Worm (Caenorhabditis elegans) whole organism, early embryonic: ENCODE results near the gene Y49E10.4.

Source experiments
- B0310.2 ChIP-seq: sonication (generic microtip); optimal IDR thresholded peaks from 2 replicates; lab custom pipeline; 2016; ENCODE audit warnings: mild to moderate bottlenecking, missing genetic modification characterization, missing compliant biosample characterization
- F13C5.2 ChIP-seq: sonication (generic microtip); optimal IDR thresholded peaks from 2 replicates; lab custom pipeline; 2017; ENCODE audit warnings: mild to moderate bottlenecking, missing genetic modification characterization, inconsistent platforms, missing compliant biosample characterization
- aly-1 ChIP-seq: sonication (generic microtip); optimal IDR thresholded peaks from 2 replicates; lab custom pipeline; 2016; ENCODE audit warnings: missing genetic modification characterization, missing compliant biosample characterization
- ama-1 ChIP-seq: fragments of 150-350 bp; optimal IDR thresholded peaks from 2 replicates; lab custom pipeline; 2014
- ceh-13 ChIP-seq: fragments of 200-800 bp; sonication (Bioruptor generic); optimal IDR thresholded peaks from 2 replicates; lab custom pipeline; 2018; ENCODE audit warnings: mild to moderate bottlenecking, missing genetic modification characterization, missing compliant biosample characterization
- ceh-36 ChIP-seq: sonication (generic microtip); optimal IDR thresholded peaks from 2 replicates; lab custom pipeline; 2016; ENCODE audit warnings: missing genetic modification characterization, inconsistent platforms, missing compliant biosample characterization
- ets-7 ChIP-seq: sonication (generic microtip); optimal IDR thresholded peaks from 2 replicates; lab custom pipeline; 2016; ENCODE audit warnings: missing genotype, missing genetic modification characterization, missing compliant biosample characterization
- flt-1 ChIP-seq: fragments of 200-800 bp; sonication (Bioruptor generic); IDR thresholded peaks from 2 replicates; pipeline ENCODE4 v1.3.6; 2022; ENCODE audit warnings: missing genetic modification characterization, missing compliant biosample characterization
- hmbx-1 ChIP-seq: sonication (generic microtip); optimal IDR thresholded peaks from 2 replicates; lab custom pipeline; 2016; ENCODE audit warnings: mild to moderate bottlenecking, missing genetic modification characterization, missing compliant biosample characterization
- hmg-4 ChIP-seq: fragments of 200-800 bp; sonication (Bioruptor generic); optimal IDR thresholded peaks from 2 replicates; lab custom pipeline; 2018; ENCODE audit warnings: mild to moderate bottlenecking, missing genetic modification characterization, missing compliant biosample characterization
- hnd-1 ChIP-seq: sonication (generic microtip); optimal IDR thresholded peaks from 2 replicates; lab custom pipeline; 2016; ENCODE audit warnings: missing genetic modification characterization, missing compliant biosample characterization
- pes-1 ChIP-seq: fragments of 200-800 bp; sonication (Bioruptor generic); IDR thresholded peaks from 2 replicates; pipeline ENCODE4 v1.3.6; 2022; ENCODE audit warnings: missing genetic modification reagents, missing genetic modification characterization, missing compliant biosample characterization
- scrt-1 ChIP-seq: fragments of 200-800 bp; sonication (Bioruptor generic); IDR thresholded peaks from 2 replicates; pipeline ENCODE4 v1.3.6; 2022; ENCODE audit warnings: missing genetic modification characterization, missing compliant biosample characterization
- sea-1 ChIP-seq: fragments of 200-800 bp; sonication (Bioruptor generic); conservative IDR thresholded peaks from 2 replicates; pipeline ENCODE4 v1.3.6; 2022; ENCODE audit warnings: missing genetic modification characterization, missing compliant biosample characterization
- tbx-11 ChIP-seq: fragments of 200-800 bp; sonication (Bioruptor generic); IDR thresholded peaks from 2 replicates; pipeline ENCODE4 v1.3.6; 2022; ENCODE audit warnings: missing genetic modification characterization, missing compliant biosample characterization
- tbx-37 ChIP-seq: fragments of 200-800 bp; sonication (Bioruptor generic); conservative IDR thresholded peaks from 2 replicates; pipeline ENCODE4 v1.3.6; 2022; ENCODE audit warnings: missing genetic modification reagents, missing genetic modification characterization, missing compliant biosample characterization
- tra-4 ChIP-seq: sonication (generic microtip); optimal IDR thresholded peaks from 2 replicates; lab custom pipeline; 2017; ENCODE audit warnings: missing genetic modification characterization, missing compliant biosample characterization

Gene Y49E10.4

ce11 chrIII:12425846-12426405 lies 42.3 kb upstream of the Y49E10.4 start:
- TF ChIP-seq tra-4 (tag; lab: Kevin White, UChicago) (no peak), flt-1 (no peak), ama-1 (no peak), scrt-1 (GFP tag; lab: Robert Waterston, UW) (no peak), pes-1 (GFP tag; lab: Robert Waterston, UW) (no peak), tbx-11 (GFP tag; lab: Robert Waterston, UW) (no peak), B0310.2 (tag; lab: Kevin White, UChicago) (no peak), ceh-36 (tag; lab: Kevin White, UChicago) (no peak), aly-1 (tag; lab: Kevin White, UChicago) (no peak), hmg-4 (GFP tag; lab: Kevin White, UChicago) (no peak), sea-1 (GFP tag; lab: Robert Waterston, UW) (no peak), tbx-37 (GFP tag; lab: Robert Waterston, UW) (no peak), hnd-1 (tag; lab: Kevin White, UChicago) (no peak), hmbx-1 (tag; lab: Kevin White, UChicago) (no peak), F13C5.2 (no peak), ceh-13 (GFP tag; lab: Kevin White, UChicago) (no peak), ets-7 (tag; lab: Kevin White, UChicago) (no peak)

ce11 chrIII:12424663-12425062 lies 41.1 kb upstream of the Y49E10.4 start:
- TF ChIP-seq pes-1 (GFP tag; lab: Robert Waterston, UW): no peak
- no peak for TF ChIP-seq tra-4 (tag; lab: Kevin White, UChicago)
- TF ChIP-seq flt-1: no peak
- TF ChIP-seq ets-7 (tag; lab: Kevin White, UChicago): no peak
- no peak for TF ChIP-seq tbx-37 (GFP tag; lab: Robert Waterston, UW)
- no peak for TF ChIP-seq hnd-1 (tag; lab: Kevin White, UChicago)
- TF ChIP-seq hmg-4 (GFP tag; lab: Kevin White, UChicago): no peak
- TF ChIP-seq scrt-1 (GFP tag; lab: Robert Waterston, UW): no peak
- no peak for TF ChIP-seq tbx-11 (GFP tag; lab: Robert Waterston, UW)
- no peak for TF ChIP-seq hmbx-1 (tag; lab: Kevin White, UChicago)
- TF ChIP-seq aly-1 (tag; lab: Kevin White, UChicago): no peak
- TF ChIP-seq ceh-13 (GFP tag; lab: Kevin White, UChicago): no peak

DNA sequence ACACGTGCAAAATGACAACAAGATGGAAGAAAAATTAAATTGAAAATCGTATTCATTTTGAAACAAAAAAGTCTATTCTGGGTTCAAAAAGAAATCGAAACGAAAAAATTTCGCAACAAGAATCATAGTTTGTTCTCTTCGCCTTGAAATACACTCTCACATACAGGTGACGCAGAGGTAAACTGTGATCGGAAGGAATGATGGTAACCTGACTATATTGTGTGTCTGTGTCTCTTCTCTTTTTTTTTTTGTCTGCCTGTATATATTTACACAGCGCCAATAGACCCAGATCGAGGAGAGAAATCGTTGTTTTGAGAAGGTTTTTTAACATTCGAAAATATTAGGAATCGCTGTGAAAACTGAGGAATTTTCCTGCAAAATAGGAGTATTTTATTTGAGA lies 40.5 kb upstream of the Y49E10.4 start:
- no peak for TF ChIP-seq sea-1 (GFP tag; lab: Robert Waterston, UW)
- no peak for TF ChIP-seq ceh-36 (tag; lab: Kevin White, UChicago)
- no peak for TF ChIP-seq tra-4 (tag; lab: Kevin White, UChicago)
- no peak for TF ChIP-seq ama-1

DNA sequence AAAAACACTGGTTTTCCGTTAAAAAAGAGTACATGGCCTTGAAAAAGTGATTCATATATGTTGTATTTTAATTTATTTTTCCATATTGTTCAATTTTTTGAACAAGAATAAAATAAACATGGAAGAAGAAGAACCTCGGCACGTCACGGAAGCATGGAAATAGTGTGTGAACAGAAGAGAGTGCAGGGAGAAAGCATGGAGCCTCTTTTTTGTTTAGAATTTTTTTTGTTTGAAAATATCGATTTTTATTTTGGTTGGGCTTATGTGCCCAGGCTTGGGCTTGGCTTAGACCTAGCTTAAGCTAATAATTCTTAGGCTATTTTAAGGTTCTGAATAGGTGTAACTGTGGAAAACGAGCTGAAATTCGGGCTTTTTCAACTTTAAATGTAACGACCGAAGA lies 38.1 kb upstream of the Y49E10.4 start, which contains the start of gene tat-1:
Gene tat-1, minus strand, starts transcription at position 11 of the 400 bp plus-strand sequence.
- TF ChIP-seq tbx-11 (GFP tag; lab: Robert Waterston, UW): no peak
- TF ChIP-seq aly-1 (tag; lab: Kevin White, UChicago): no peak
- no peak for TF ChIP-seq hmbx-1 (tag; lab: Kevin White, UChicago)
- no peak for TF ChIP-seq ceh-13 (GFP tag; lab: Kevin White, UChicago)
- TF ChIP-seq hnd-1 (tag; lab: Kevin White, UChicago): no peak
- TF ChIP-seq ama-1: no peak
- no peak for TF ChIP-seq flt-1
- no peak for TF ChIP-seq sea-1 (GFP tag; lab: Robert Waterston, UW)
- TF ChIP-seq F13C5.2: no peak
- TF ChIP-seq scrt-1 (GFP tag; lab: Robert Waterston, UW): no peak
- TF ChIP-seq tbx-37 (GFP tag; lab: Robert Waterston, UW): no peak
- TF ChIP-seq tra-4 (tag; lab: Kevin White, UChicago): no peak

ce11 chrIII:12420256-12420655 lies 36.6 kb upstream of the Y49E10.4 start:
- TF ChIP-seq ets-7 (tag; lab: Kevin White, UChicago) (no peak), sea-1 (GFP tag; lab: Robert Waterston, UW) (no peak), ama-1 (no peak), F13C5.2 (no peak), tbx-11 (GFP tag; lab: Robert Waterston, UW) (no peak), scrt-1 (GFP tag; lab: Robert Waterston, UW) (no peak), tra-4 (tag; lab: Kevin White, UChicago) (no peak), flt-1 (no peak), hmg-4 (GFP tag; lab: Kevin White, UChicago) (no peak), hnd-1 (tag; lab: Kevin White, UChicago) (no peak), hmbx-1 (tag; lab: Kevin White, UChicago) (no peak), B0310.2 (tag; lab: Kevin White, UChicago) (no peak), ceh-13 (GFP tag; lab: Kevin White, UChicago) (no peak), aly-1 (tag; lab: Kevin White, UChicago) (no peak), pes-1 (GFP tag; lab: Robert Waterston, UW) (no peak), ceh-36 (tag; lab: Kevin White, UChicago) (no peak), tbx-37 (GFP tag; lab: Robert Waterston, UW) (no peak)

DNA sequence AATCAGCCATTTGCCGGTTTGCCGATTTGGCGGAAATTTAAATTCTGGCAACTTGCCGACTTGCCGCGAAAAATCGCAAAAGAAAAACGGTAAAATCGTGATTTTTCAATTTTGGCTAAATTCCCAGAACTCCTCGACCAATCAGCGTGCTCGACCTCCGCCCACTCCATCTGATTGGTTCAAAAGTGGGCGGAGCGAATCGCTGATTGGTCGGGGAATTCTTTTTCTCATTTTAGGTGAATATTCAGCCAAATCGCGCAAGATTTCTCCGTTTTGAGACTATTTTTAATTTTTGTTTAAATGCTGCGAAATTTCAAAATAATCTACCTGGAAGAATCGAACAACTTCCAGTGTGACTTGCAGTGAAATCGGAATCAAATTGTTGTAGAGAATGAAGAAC lies 30.9 kb upstream of the Y49E10.4 start:
- TF ChIP-seq tbx-37 (GFP tag; lab: Robert Waterston, UW) (no peak), scrt-1 (GFP tag; lab: Robert Waterston, UW) (no peak), flt-1 (no peak), tbx-11 (GFP tag; lab: Robert Waterston, UW) (no peak), pes-1 (GFP tag; lab: Robert Waterston, UW) (no peak), sea-1 (GFP tag; lab: Robert Waterston, UW) (no peak), hnd-1 (tag; lab: Kevin White, UChicago) (no peak), ets-7 (tag; lab: Kevin White, UChicago) (no peak), ama-1 (no peak)

DNA sequence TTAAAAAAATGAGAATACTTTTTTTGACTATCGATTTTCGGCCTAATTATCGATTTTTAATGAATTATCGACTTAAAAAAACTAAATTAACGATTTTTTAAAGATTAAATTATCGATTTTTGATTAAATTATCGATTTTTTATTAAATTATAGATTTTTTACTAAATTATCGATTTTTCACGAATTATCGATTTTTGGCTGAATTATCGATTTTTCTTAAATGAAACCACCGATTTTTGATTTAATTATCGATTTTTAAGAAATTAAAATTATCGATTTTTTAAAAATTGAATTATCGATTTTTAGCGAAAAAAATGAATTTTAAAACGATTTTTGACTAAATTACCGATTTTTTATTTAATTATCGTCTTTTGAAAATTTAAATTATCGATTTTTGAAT lies 28.1 kb upstream of the Y49E10.4 start:
- TF ChIP-seq ets-7 (tag; lab: Kevin White, UChicago) (no peak), aly-1 (tag; lab: Kevin White, UChicago) (no peak), flt-1 (no peak), tbx-11 (GFP tag; lab: Robert Waterston, UW) (no peak), scrt-1 (GFP tag; lab: Robert Waterston, UW) (no peak), pes-1 (GFP tag; lab: Robert Waterston, UW) (no peak), F13C5.2 (no peak), ama-1 (no peak), ceh-36 (tag; lab: Kevin White, UChicago) (no peak), ceh-13 (GFP tag; lab: Kevin White, UChicago) (no peak), hmbx-1 (tag; lab: Kevin White, UChicago) (no peak), hnd-1 (tag; lab: Kevin White, UChicago) (no peak), hmg-4 (GFP tag; lab: Kevin White, UChicago) (no peak), B0310.2 (tag; lab: Kevin White, UChicago) (no peak), tbx-37 (GFP tag; lab: Robert Waterston, UW) (no peak)
